Fruit fly (Drosophila melanogaster) whole organism, embryonic: ENCODE data around the gene CG13700.

Source experiments
- B-H1 ChIP-seq: fragments of 200-800 bp; sonication (Bioruptor generic); IDR thresholded peaks from 3 replicates; pipeline ENCODE4 v1.3.6; 2022; ENCODE audit warnings: missing biosample characterization, missing genetic modification characterization
- CG11456 ChIP-seq: fragments of 200-800 bp; sonication (Bioruptor generic); IDR thresholded peaks from 3 replicates; pipeline ENCODE4 v1.3.6; 2022; ENCODE audit warnings: missing biosample characterization, missing genetic modification characterization
- CG11504 ChIP-seq: fragments of 200-800 bp; sonication (Bioruptor generic); optimal IDR thresholded peaks from 3 replicates; lab custom pipeline; 2019; ENCODE audit warnings: missing biosample characterization, mild to moderate bottlenecking, missing genetic modification characterization, moderate library complexity
- CG12071 ChIP-seq: fragments of 200-800 bp; sonication (Bioruptor generic); optimal IDR thresholded peaks from 3 replicates; lab custom pipeline; 2018; ENCODE audit warnings: missing biosample characterization, mild to moderate bottlenecking, missing genetic modification characterization
- CG12104 ChIP-seq: fragments of 200-800 bp; sonication (Bioruptor generic); optimal IDR thresholded peaks from 3 replicates; lab custom pipeline; 2016; ENCODE audit warnings: missing biosample characterization, missing genetic modification characterization
- CG12236 ChIP-seq: fragments of 200-800 bp; sonication (Bioruptor generic); optimal IDR thresholded peaks from 2 replicates; lab custom pipeline; 2016; ENCODE audit warnings: missing biosample characterization, missing genetic modification characterization
- CG12299 ChIP-seq: fragments of 200-800 bp; sonication (Bioruptor generic); optimal IDR thresholded peaks from 2 replicates; lab custom pipeline; 2018; ENCODE audit warnings: missing biosample characterization, mild to moderate bottlenecking, missing genetic modification characterization
- CG12391 ChIP-seq: fragments of 200-800 bp; sonication (Bioruptor generic); optimal IDR thresholded peaks from 3 replicates; lab custom pipeline; 2018; ENCODE audit warnings: missing biosample characterization, mild to moderate bottlenecking, missing genetic modification characterization, moderate library complexity
- CG17385 ChIP-seq: fragments of 200-800 bp; sonication (Bioruptor generic); optimal IDR thresholded peaks from 3 replicates; lab custom pipeline; 2018; ENCODE audit warnings: missing biosample characterization, mild to moderate bottlenecking, missing genetic modification characterization
- CG2120 ChIP-seq: fragments of 200-800 bp; sonication (Bioruptor generic); optimal IDR thresholded peaks from 3 replicates; lab custom pipeline; 2016; ENCODE audit warnings: missing biosample characterization, missing genetic modification characterization
- CG31388 ChIP-seq: fragments of 200-800 bp; sonication (Bioruptor generic); optimal IDR thresholded peaks from 2 replicates; lab custom pipeline; 2016; ENCODE audit warnings: missing biosample characterization, missing genetic modification characterization
- CG3407 ChIP-seq: fragments of 200-800 bp; sonication (Bioruptor generic); optimal IDR thresholded peaks from 2 replicates; lab custom pipeline; 2018; ENCODE audit warnings: missing biosample characterization, mild to moderate bottlenecking, missing genetic modification characterization
- CG4854 ChIP-seq: fragments of 200-800 bp; sonication (Bioruptor generic); optimal IDR thresholded peaks from 2 replicates; lab custom pipeline; 2016; ENCODE audit warnings: missing biosample characterization, missing genetic modification characterization, inconsistent platforms
- CG5245 ChIP-seq: fragments of 200-800 bp; sonication (Bioruptor generic); optimal IDR thresholded peaks from 3 replicates; lab custom pipeline; 2016; ENCODE audit warnings: missing biosample characterization, missing genetic modification characterization
- CG6175 ChIP-seq: fragments of 200-800 bp; sonication (Bioruptor generic); IDR thresholded peaks from 3 replicates; pipeline ENCODE4 v1.3.6; 2022; ENCODE audit warnings: missing biosample characterization, missing genetic modification characterization
- CG8089 ChIP-seq: fragments of 200-800 bp; sonication (Bioruptor generic); optimal IDR thresholded peaks from 3 replicates; lab custom pipeline; 2016; ENCODE audit warnings: missing biosample characterization, missing genetic modification characterization
- CG9817 ChIP-seq: fragments of 200-800 bp; sonication (Bioruptor generic); optimal IDR thresholded peaks from 2 replicates; lab custom pipeline; 2018; ENCODE audit warnings: missing biosample characterization, mild to moderate bottlenecking, missing genetic modification characterization, moderate library complexity
- CTCF ChIP-seq: fragments of 200-800 bp; sonication (Bioruptor generic); optimal IDR thresholded peaks from 2 replicates; lab custom pipeline; 2017; ENCODE audit warnings: missing biosample characterization, mild to moderate bottlenecking, missing genetic modification characterization, moderate library complexity
- CoRest ChIP-seq: fragments of 200-800 bp; sonication (Bioruptor generic); optimal IDR thresholded peaks from 3 replicates; lab custom pipeline; 2018; ENCODE audit warnings: missing biosample characterization, mild to moderate bottlenecking, missing genetic modification characterization, moderate library complexity
- D19A ChIP-seq: fragments of 200-800 bp; optimal IDR thresholded peaks from 3 replicates; lab custom pipeline; 2019; ENCODE audit warnings: missing biosample characterization, mild to moderate bottlenecking, missing genetic modification characterization, moderate library complexity
- E2f1 ChIP-seq: fragments of 200-800 bp; sonication (Bioruptor generic); IDR thresholded peaks from 2 replicates; pipeline ENCODE4 v1.3.6; 2022; ENCODE audit warnings: missing biosample characterization, missing genetic modification characterization
- E2f2 ChIP-seq: fragments of 200-800 bp; sonication (Bioruptor generic); IDR thresholded peaks from 2 replicates; pipeline ENCODE4 v1.3.6; 2022; ENCODE audit warnings: missing biosample characterization, missing genetic modification characterization
- Fer3 ChIP-seq: fragments of 200-800 bp; sonication (Bioruptor generic); optimal IDR thresholded peaks from 2 replicates; lab custom pipeline; 2018; ENCODE audit warnings: missing biosample characterization, mild to moderate bottlenecking, missing genetic modification characterization, moderate library complexity
- GATAe ChIP-seq: fragments of 200-800 bp; sonication (Bioruptor generic); conservative IDR thresholded peaks from 2 replicates; pipeline ENCODE4 v1.3.6; 2022; ENCODE audit warnings: missing biosample characterization, missing genetic modification characterization
- HmgZ ChIP-seq: fragments of 200-800 bp; sonication (Bioruptor generic); optimal IDR thresholded peaks from 2 replicates; lab custom pipeline; 2018; ENCODE audit warnings: missing biosample characterization, mild to moderate bottlenecking, missing genetic modification characterization
- Mrtf ChIP-seq: fragments of 200-800 bp; sonication (Bioruptor generic); IDR thresholded peaks from 3 replicates; pipeline ENCODE4 v1.3.6; 2022; ENCODE audit warnings: missing biosample characterization, missing genetic modification characterization
- Rfx ChIP-seq: fragments of 200-800 bp; sonication (Bioruptor generic); IDR thresholded peaks from 2 replicates; pipeline ENCODE4 v1.3.6; 2022; ENCODE audit warnings: missing biosample characterization, missing genetic modification characterization
- Sin3A ChIP-seq: fragments of >200 bp; optimal IDR thresholded peaks from 2 replicates; lab custom pipeline; 2018
- Sry-β ChIP-seq: fragments of 200-800 bp; sonication (Bioruptor generic); optimal IDR thresholded peaks from 2 replicates; lab custom pipeline; 2018; ENCODE audit warnings: missing biosample characterization, mild to moderate bottlenecking, missing genetic modification characterization, moderate library complexity
- ac ChIP-seq: fragments of 200-800 bp; sonication (Bioruptor generic); optimal IDR thresholded peaks from 3 replicates; lab custom pipeline; 2017; ENCODE audit warnings: missing biosample characterization, mild to moderate bottlenecking, missing genetic modification characterization
- ara ChIP-seq: fragments of 200-800 bp; sonication (Bioruptor generic); IDR thresholded peaks from 2 replicates; pipeline ENCODE4 v1.3.6; 2022; ENCODE audit warnings: missing biosample characterization, missing genetic modification characterization
- crp ChIP-seq, 2 experiments: fragments of 200-800 bp; sonication (Bioruptor generic); optimal IDR thresholded peaks; 2 replicates in 1 of 2; 3 replicates in 1 of 2; lab custom pipeline; 2017; ENCODE audit warnings: missing biosample characterization in 2 of 2, missing genetic modification characterization in 2 of 2, mild to moderate bottlenecking in 1 of 2, moderate library complexity in 1 of 2
- grau ChIP-seq: fragments of 200-800 bp; optimal IDR thresholded peaks from 3 replicates; lab custom pipeline; 2019; ENCODE audit warnings: missing biosample characterization, mild to moderate bottlenecking, missing genetic modification characterization, moderate library complexity
- gsb-n ChIP-seq: fragments of 200-800 bp; sonication (Bioruptor generic); optimal IDR thresholded peaks from 3 replicates; lab custom pipeline; 2018; ENCODE audit warnings: missing biosample characterization, mild to moderate bottlenecking, missing genetic modification characterization
- her ChIP-seq: fragments of 200-800 bp; sonication (Bioruptor generic); optimal IDR thresholded peaks from 2 replicates; lab custom pipeline; 2016; ENCODE audit warnings: missing biosample characterization, missing genetic modification characterization
- inv ChIP-seq: fragments of 200-800 bp; sonication (Bioruptor generic); IDR thresholded peaks from 2 replicates; pipeline ENCODE4 v1.3.6; 2022; ENCODE audit warnings: missing biosample characterization, missing genetic modification characterization; ENCODE audit not compliant: partially characterized antibody
- lola ChIP-seq, 3 experiments: fragments of >200 bp in 2 of 3; fragments of 200-800 bp in 1 of 3; sonication (Bioruptor generic) in 1 of 3; optimal IDR thresholded peaks; 2 replicates each; lab custom pipeline; 2017 to 2019; ENCODE audit warnings: missing biosample characterization in 3 of 3, missing genetic modification characterization in 3 of 3, mild to moderate bottlenecking in 1 of 3, moderate library complexity in 1 of 3
- mld ChIP-seq: fragments of 200-800 bp; sonication (Bioruptor generic); IDR thresholded peaks from 3 replicates; pipeline ENCODE4 v1.3.6; 2022; ENCODE audit warnings: missing biosample characterization, missing genetic modification characterization; ENCODE audit not compliant: partially characterized antibody
- nmo ChIP-seq: fragments of 200-800 bp; sonication (Bioruptor generic); optimal IDR thresholded peaks from 2 replicates; lab custom pipeline; 2018; ENCODE audit warnings: missing biosample characterization, mild to moderate bottlenecking, missing genetic modification characterization, moderate library complexity
- onecut ChIP-seq: fragments of 200-800 bp; sonication (Bioruptor generic); IDR thresholded peaks from 2 replicates; pipeline ENCODE4 v1.3.6; 2022; ENCODE audit warnings: missing biosample characterization, missing genetic modification characterization
- org-1 ChIP-seq: fragments of 200-800 bp; sonication (Bioruptor generic); optimal IDR thresholded peaks from 2 replicates; lab custom pipeline; 2017; ENCODE audit warnings: missing biosample characterization, missing genetic modification characterization
- peb ChIP-seq: fragments of 200-800 bp; sonication (Bioruptor generic); IDR thresholded peaks from 2 replicates; pipeline ENCODE4 v1.3.6; 2022; ENCODE audit warnings: missing biosample characterization, missing genetic modification characterization
- pita ChIP-seq: fragments of 200-800 bp; sonication (Bioruptor generic); optimal IDR thresholded peaks from 2 replicates; lab custom pipeline; 2017; ENCODE audit warnings: missing biosample characterization, mild to moderate bottlenecking, missing genetic modification characterization
- repo ChIP-seq: fragments of 200-800 bp; sonication (Bioruptor generic); optimal IDR thresholded peaks from 2 replicates; lab custom pipeline; 2016; ENCODE audit warnings: missing biosample characterization, missing genetic modification characterization
- schlank ChIP-seq: fragments of 200-800 bp; sonication (Bioruptor generic); optimal IDR thresholded peaks from 2 replicates; lab custom pipeline; 2018; ENCODE audit warnings: missing biosample characterization, mild to moderate bottlenecking, missing genetic modification characterization
- sens-2 ChIP-seq: fragments of 200-800 bp; sonication (Bioruptor generic); IDR thresholded peaks from 2 replicates; pipeline ENCODE4 v1.3.6; 2022; ENCODE audit warnings: missing biosample characterization, missing genetic modification characterization
- seq ChIP-seq: fragments of 200-800 bp; sonication (Bioruptor generic); IDR thresholded peaks from 2 replicates; pipeline ENCODE4 v1.3.6; 2022; ENCODE audit warnings: missing biosample characterization, missing genetic modification characterization
- so ChIP-seq: fragments of 200-800 bp; sonication (Bioruptor generic); IDR thresholded peaks from 3 replicates; pipeline ENCODE4 v1.3.6; 2022; ENCODE audit warnings: missing biosample characterization, missing genetic modification characterization
- sqz ChIP-seq: fragments of 200-800 bp; sonication (Bioruptor generic); optimal IDR thresholded peaks from 3 replicates; lab custom pipeline; 2018; ENCODE audit warnings: missing biosample characterization, mild to moderate bottlenecking, missing genetic modification characterization
- ssp ChIP-seq: fragments of 200-800 bp; sonication (Bioruptor generic); IDR thresholded peaks from 2 replicates; pipeline ENCODE4 v1.3.6; 2022; ENCODE audit warnings: missing biosample characterization, missing genetic modification characterization
- twi ChIP-seq: fragments of 200-800 bp; optimal IDR thresholded peaks from 2 replicates; lab custom pipeline; 2019; ENCODE audit warnings: missing biosample characterization, mild to moderate bottlenecking, missing genetic modification characterization, moderate library complexity
- unpg ChIP-seq: fragments of 200-800 bp; sonication (Bioruptor generic); optimal IDR thresholded peaks from 3 replicates; lab custom pipeline; 2018; ENCODE audit warnings: missing biosample characterization, mild to moderate bottlenecking, missing genetic modification characterization, moderate library complexity

The CG13700 gene

dm6 chr3L:18250652-18251051, 50.4 kb downstream of the CG13700 start (continued):
- TF ChIP-seq Sry-β (no peak), CG12071 (GFP tag; lab: Kevin White, UChicago) (no peak), peb (peak; percentile 54; the same call in 1 of the 2 replicates), Sin3A (lab: Kevin White, UChicago) (no peak), mld (no peak), CG12236 (GFP tag; lab: Kevin White, UChicago) (no peak), lola (GFP tag; optimal IDR thresholded peaks at IDR 0.05; lab: Kevin White, UChicago) (peak in 1 of 3 experiments; percentile 85), her (GFP tag; lab: Kevin White, UChicago) (no peak), CG2120 (GFP tag; lab: Kevin White, UChicago) (no peak), seq (GFP tag; lab: Robert Waterston, UW) (no peak), CG11504 (peak; percentile 67), so (GFP tag; lab: Robert Waterston, UW) (peak; percentile 63; the same call in 1 of the 3 replicates), CG5245 (no peak), crp (GFP tag; optimal IDR thresholded peaks at IDR 0.05; lab: Kevin White, UChicago) (peak in 1 of 2 experiments; percentile 4), sqz (GFP tag; lab: Kevin White, UChicago) (peak; percentile 72), pita (no peak), schlank (tag; lab: Kevin White, UChicago) (no peak), nmo (GFP tag; lab: Kevin White, UChicago) (peak; percentile 83), Fer3 (peak; percentile 7), CG11456 (GFP tag; lab: Robert Waterston, UW) (no peak), CoRest (tag; lab: Kevin White, UChicago) (peak; percentile 73), CG31388 (no peak), ac (GFP tag; lab: Kevin White, UChicago) (no peak), B-H1 (GFP tag; lab: Robert Waterston, UW) (peak; percentile 24; the same call in 1 of the 3 replicates), sens-2 (0 out of 2 replicates have a peak, but pooled peaks have one; percentile 29), inv (GFP tag; lab: Robert Waterston, UW) (no peak), E2f2 (GFP tag; lab: Robert Waterston, UW) (no peak), CG12299 (tag; lab: Kevin White, UChicago) (no peak), grau (tag; lab: Kevin White, UChicago) (peak; percentile 52), D19A (tag; lab: Kevin White, UChicago) (peak; percentile 68), ssp (GFP tag; lab: Robert Waterston, UW) (peak; percentile 57; the same call in 1 of the 2 replicates), CG17385 (GFP tag; lab: Kevin White, UChicago) (peak; percentile 55), unpg (peak; percentile 60), CG12104 (no peak), Rfx (GFP tag; lab: Robert Waterston, UW) (no peak), ara (GFP tag; lab: Robert Waterston, UW) (peak; percentile 89), E2f1 (peak; percentile 70), twi (peak; percentile 92), CG4854 (GFP tag; lab: Kevin White, UChicago) (no peak), org-1 (no peak), Mrtf (GFP tag; lab: Robert Waterston, UW) (no peak), CG9817 (no peak), CG8089 (GFP tag; lab: Kevin White, UChicago) (no peak), onecut (peak; percentile 42; the same call in 1 of the 2 replicates), CG12391 (tag; lab: Kevin White, UChicago) (peak; percentile 78), HmgZ (tag; lab: Kevin White, UChicago) (no peak), CG3407 (GFP tag; lab: Kevin White, UChicago) (peak; percentile 18), CTCF (GFP tag; lab: Kevin White, UChicago) (no peak), gsb-n (peak; percentile 70), GATAe (GFP tag; lab: Robert Waterston, UW) (no peak), CG6175 (GFP tag; lab: Robert Waterston, UW) (no peak), repo (GFP tag; lab: Kevin White, UChicago) (no peak)
